Fruit fly (Drosophila melanogaster): ENCODE data around the gene Spase22-23.

DNA sequence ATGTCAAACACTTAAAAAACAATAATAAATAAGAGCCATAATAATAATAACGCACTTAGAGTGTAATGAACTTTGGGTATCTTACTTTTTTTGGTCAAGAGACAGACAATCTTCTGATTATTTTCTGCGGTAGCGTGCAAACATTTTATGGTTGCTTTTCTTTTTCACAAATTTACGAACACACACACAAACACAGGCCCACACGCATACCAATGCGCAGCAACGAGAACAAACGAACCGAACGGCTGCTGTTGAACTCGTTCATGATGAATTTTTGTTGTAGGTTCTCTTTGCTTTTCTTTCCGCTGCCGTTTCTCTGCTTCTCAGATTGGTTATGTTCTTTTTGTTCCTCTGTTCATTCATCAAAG lies 4.3 kb upstream of the Spase22-23 start:
- TF ChIP-seq usp (GFP tag; optimal IDR thresholded peaks at IDR 0.05) (no peak), Dll (optimal IDR thresholded peaks at IDR 0.05) (no peak), CG8478 (optimal IDR thresholded peaks at IDR 0.05) (no peak), psq (optimal IDR thresholded peaks at IDR 0.05) (no peak), EcR (GFP tag; optimal IDR thresholded peaks at IDR 0.05) (no peak), pan (optimal IDR thresholded peaks at IDR 0.05) (no peak)
